Worm (Caenorhabditis elegans): ENCODE data around the gene efa-6.

DNA sequence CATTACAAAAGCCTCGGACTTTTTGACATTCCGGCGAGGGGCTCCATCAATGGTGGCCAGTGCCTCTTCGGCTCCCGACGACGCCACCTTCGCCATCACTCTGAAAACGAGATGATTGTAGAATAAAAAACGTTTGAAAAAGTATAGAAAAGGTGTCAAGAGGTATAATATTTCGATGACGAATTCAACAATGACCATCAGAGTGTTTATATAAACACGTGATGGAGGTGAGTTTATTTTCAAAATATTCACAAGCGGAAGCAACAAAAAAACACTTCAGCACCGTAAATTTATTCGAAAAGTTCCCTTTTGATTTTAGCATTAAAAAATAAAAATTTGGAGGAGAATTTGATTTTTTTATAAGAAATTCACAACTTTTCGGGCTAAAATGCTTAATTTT is at the start of gene efa-6:
- TF ChIP-seq nhr-237 (tag; optimal IDR thresholded peaks at IDR 0.05): no peak
- no peak for TF ChIP-seq pha-4 (tag; optimal IDR thresholded peaks at IDR 0.05)
- no peak for TF ChIP-seq lsy-2 (tag; optimal IDR thresholded peaks at IDR 0.05)
- TF ChIP-seq ztf-11 (tag; optimal IDR thresholded peaks at IDR 0.05): no peak
- TF ChIP-seq snpc-4 (tag; optimal IDR thresholded peaks at IDR 0.05): no peak
- no peak for TF ChIP-seq unc-62 (GFP tag; optimal IDR thresholded peaks at IDR 0.05)
- TF ChIP-seq elt-1 (tag; optimal IDR thresholded peaks at IDR 0.05; ENCODE audit: borderline replicate concordance, insufficient read depth): no peak
- no peak for TF ChIP-seq unc-39 (tag; optimal IDR thresholded peaks at IDR 0.05)
- no peak for TF ChIP-seq hlh-1 (tag; optimal IDR thresholded peaks at IDR 0.05)

All from whole organism, mixed stage, embryonic.